Worm (Caenorhabditis elegans) whole organism, L4 larva: ENCODE data around the gene str-113.

Experiments
- F10B5.3 ChIP-seq: sonication (generic microtip); optimal IDR thresholded peaks from 2 replicates; lab custom pipeline; 2016; ENCODE audit warnings: mild to moderate bottlenecking, missing genetic modification characterization, missing compliant biosample characterization
- F26F4.8 ChIP-seq: fragments of 200-800 bp; sonication (Bioruptor generic); conservative IDR thresholded peaks from 2 replicates; pipeline ENCODE4 v1.3.6; 2022; ENCODE audit warnings: missing genetic modification characterization, missing compliant biosample characterization
- T20F7.1 ChIP-seq: fragments of 200-800 bp; sonication (Bioruptor generic); optimal IDR thresholded peaks from 2 replicates; lab custom pipeline; 2018; ENCODE audit warnings: mild to moderate bottlenecking, missing genetic modification characterization, missing compliant biosample characterization
- T26A8.4 ChIP-seq: fragments of 200-800 bp; sonication (Bioruptor generic); IDR thresholded peaks from 2 replicates; pipeline ENCODE4 v1.3.6; 2022; ENCODE audit warnings: missing genetic modification characterization, missing compliant biosample characterization
- ZK337.2 ChIP-seq: fragments of 200-800 bp; sonication (Bioruptor generic); IDR thresholded peaks from 2 replicates; pipeline ENCODE4 v1.3.6; 2022; ENCODE audit warnings: missing genetic modification reagents, missing genetic modification characterization, missing compliant biosample characterization
- aha-1 ChIP-seq: fragments of 150-350 bp; peaks from one replicate; lab custom pipeline; 2014; ENCODE audit warnings: missing biosample characterization, missing genetic modification characterization
- attf-4 ChIP-seq: sonication (generic microtip); optimal IDR thresholded peaks from 3 replicates; lab custom pipeline; 2017; ENCODE audit warnings: missing biosample characterization, missing genetic modification characterization
- ceh-20 ChIP-seq: fragments of 200-800 bp; sonication (Bioruptor generic); IDR thresholded peaks from 2 replicates; pipeline ENCODE4 v1.3.6; 2022; ENCODE audit warnings: missing genetic modification reagents, missing genetic modification characterization, missing compliant biosample characterization
- ceh-62 ChIP-seq: sonication (generic microtip); optimal IDR thresholded peaks from 2 replicates; lab custom pipeline; 2017; ENCODE audit warnings: missing biosample characterization, missing genetic modification characterization
- daf-16 ChIP-seq, 3 experiments: sonication (generic microtip); optimal IDR thresholded peaks; 2 replicates each; lab custom pipeline; 2016 to 2017; ENCODE audit warnings: missing genetic modification characterization in 3 of 3, missing genetic modification reagents in 3 of 3, mild to moderate bottlenecking in 2 of 3, missing compliant biosample characterization in 2 of 3, missing biosample characterization in 1 of 3, moderate library complexity in 1 of 3
- daf-8 ChIP-seq: fragments of 200-800 bp; sonication (Bioruptor generic); IDR thresholded peaks from 2 replicates; pipeline ENCODE4 v1.3.6; 2022; ENCODE audit warnings: missing genetic modification characterization, missing compliant biosample characterization
- dmd-6 ChIP-seq: fragments of 200-800 bp; sonication (Bioruptor generic); IDR thresholded peaks from 2 replicates; pipeline ENCODE4 v1.3.6; 2022; ENCODE audit warnings: missing genetic modification reagents, missing genetic modification characterization, missing compliant biosample characterization
- dmd-9 ChIP-seq: fragments of 200-800 bp; sonication (Bioruptor generic); IDR thresholded peaks from 2 replicates; pipeline ENCODE4 v1.3.6; 2022; ENCODE audit warnings: missing genetic modification reagents, missing genetic modification characterization, missing compliant biosample characterization
- dve-1 ChIP-seq: sonication (generic microtip); optimal IDR thresholded peaks from 2 replicates; lab custom pipeline; 2017; ENCODE audit warnings: antibody characterized with exemption, mild to moderate bottlenecking, missing genetic modification characterization, missing compliant biosample characterization; ENCODE audit not compliant: insufficient read depth
- egl-27 ChIP-seq: sonication (generic microtip); optimal IDR thresholded peaks from 3 replicates; lab custom pipeline; 2017; ENCODE audit warnings: missing biosample characterization, missing genetic modification reagents, missing genetic modification characterization
- hlh-11 ChIP-seq: fragments of 200-800 bp; sonication (Bioruptor generic); optimal IDR thresholded peaks from 2 replicates; lab custom pipeline; 2018; ENCODE audit warnings: mild to moderate bottlenecking, missing genetic modification characterization, missing compliant biosample characterization
- hlh-30 ChIP-seq: sonication (generic microtip); optimal IDR thresholded peaks from 2 replicates; lab custom pipeline; 2017; ENCODE audit warnings: antibody characterized with exemption, mild to moderate bottlenecking, missing genetic modification characterization, missing compliant biosample characterization; ENCODE audit not compliant: insufficient read depth
- lin-1 ChIP-seq: fragments of 200-800 bp; sonication (Bioruptor generic); IDR thresholded peaks from 2 replicates; pipeline ENCODE4 v1.3.6; 2022; ENCODE audit warnings: missing genetic modification reagents, missing genetic modification characterization, missing compliant biosample characterization
- lin-38 ChIP-seq: fragments of 200-800 bp; sonication (Bioruptor generic); IDR thresholded peaks from 2 replicates; pipeline ENCODE4 v1.3.6; 2022; ENCODE audit warnings: missing genetic modification reagents, missing genetic modification characterization, missing compliant biosample characterization
- lsy-2 ChIP-seq, 2 experiments: fragments of 150-350 bp in 1 of 2; sonication (generic microtip) in 1 of 2; optimal IDR thresholded peaks; 2 replicates each; lab custom pipeline; 2014 to 2017; ENCODE audit warnings: missing biosample characterization in 2 of 2, missing genetic modification characterization in 2 of 2
- madf-5 ChIP-seq, 2 experiments: fragments of 200-800 bp; sonication (Bioruptor generic); IDR thresholded peaks; 2 replicates each; pipeline ENCODE4 v1.3.6; 2022; ENCODE audit warnings: missing compliant biosample characterization in 2 of 2, missing genetic modification characterization in 2 of 2
- mdl-1 ChIP-seq, 2 experiments: fragments of 150-350 bp in 1 of 2; sonication (generic microtip) in 1 of 2; optimal IDR thresholded peaks; 2 replicates each; lab custom pipeline; 2014 to 2017; ENCODE audit warnings: missing biosample characterization in 2 of 2, missing genetic modification characterization in 2 of 2
- mep-1 ChIP-seq: fragments of 150-350 bp; sonication (generic microtip); optimal IDR thresholded peaks from 3 replicates; lab custom pipeline; 2014; ENCODE audit warnings: missing biosample characterization, missing genetic modification characterization
- mxl-2 ChIP-seq: fragments of 200-800 bp; sonication (Bioruptor generic); conservative IDR thresholded peaks from 2 replicates; pipeline ENCODE4 v1.3.6; 2022; ENCODE audit warnings: missing genetic modification reagents, missing genetic modification characterization, missing compliant biosample characterization
- mxl-3 ChIP-seq: fragments of 200-800 bp; sonication (Bioruptor generic); optimal IDR thresholded peaks from 2 replicates; lab custom pipeline; 2018; ENCODE audit warnings: mild to moderate bottlenecking, missing genetic modification characterization, missing compliant biosample characterization
- nhr-11 ChIP-seq: fragments of 150-350 bp; optimal IDR thresholded peaks from 2 replicates; lab custom pipeline; 2014; ENCODE audit warnings: missing biosample characterization, missing genetic modification characterization
- nhr-237 ChIP-seq: sonication (generic microtip); optimal IDR thresholded peaks from 2 replicates; lab custom pipeline; 2017; ENCODE audit warnings: missing biosample characterization, missing genetic modification characterization
- nhr-25 ChIP-seq: sonication (generic microtip); optimal IDR thresholded peaks from 2 replicates; lab custom pipeline; 2017; ENCODE audit warnings: missing genetic modification characterization, mild to moderate bottlenecking, missing compliant biosample characterization, antibody characterized with exemption, moderate library complexity, borderline replicate concordance; ENCODE audit not compliant: insufficient read depth
- nhr-28 ChIP-seq: fragments of 150-350 bp; optimal IDR thresholded peaks from 2 replicates; lab custom pipeline; 2014; ENCODE audit warnings: missing biosample characterization, missing genetic modification characterization
- nhr-42 ChIP-seq: fragments of 200-800 bp; sonication (Bioruptor generic); IDR thresholded peaks from 2 replicates; pipeline ENCODE4 v1.3.6; 2022; ENCODE audit warnings: missing genetic modification characterization, missing compliant biosample characterization
- nhr-6 ChIP-seq: fragments of 150-350 bp; optimal IDR thresholded peaks from 2 replicates; lab custom pipeline; 2014; ENCODE audit warnings: missing biosample characterization, missing genetic modification characterization
- nhr-76 ChIP-seq: fragments of 150-350 bp; optimal IDR thresholded peaks from 2 replicates; lab custom pipeline; 2014; ENCODE audit warnings: missing biosample characterization, missing genetic modification characterization
- pha-4 ChIP-seq, 2 experiments: fragments of 150-350 bp in 1 of 2; fragments of 200-800 bp in 1 of 2; sonication (Bioruptor generic) in 1 of 2; IDR thresholded peaks in 1 of 2; optimal IDR thresholded peaks in 1 of 2; 2 replicates each; pipeline versions ENCODE4 v1.3.6 to Lab custom; 2014 to 2022; ENCODE audit warnings: missing genetic modification characterization in 2 of 2, missing genetic modification reagents in 2 of 2, missing biosample characterization in 1 of 2, missing compliant biosample characterization in 1 of 2
- pqm-1 ChIP-seq: sonication (generic microtip); optimal IDR thresholded peaks from 2 replicates; lab custom pipeline; 2017; ENCODE audit warnings: missing biosample characterization, missing genetic modification characterization
- rbr-2 ChIP-seq: sonication (generic microtip); optimal IDR thresholded peaks from 2 replicates; lab custom pipeline; 2016; ENCODE audit warnings: missing genotype, missing genetic modification characterization, missing compliant biosample characterization
- saeg-2 ChIP-seq: fragments of 200-800 bp; sonication (Bioruptor generic); IDR thresholded peaks from 2 replicates; pipeline ENCODE4 v1.3.6; 2022; ENCODE audit warnings: missing genetic modification reagents, missing genetic modification characterization, missing compliant biosample characterization
- set-16 ChIP-seq: fragments of 200-800 bp; sonication (Bioruptor generic); IDR thresholded peaks from 2 replicates; pipeline ENCODE4 v1.3.6; 2022; ENCODE audit warnings: missing genetic modification reagents, missing genetic modification characterization, missing compliant biosample characterization
- snpc-1.2 ChIP-seq: fragments of 200-800 bp; sonication (Bioruptor generic); IDR thresholded peaks from 2 replicates; pipeline ENCODE4 v1.3.6; 2022; ENCODE audit warnings: missing genetic modification reagents, missing genetic modification characterization, missing compliant biosample characterization
- snpc-4 ChIP-seq: fragments of 150-350 bp; optimal IDR thresholded peaks from 2 replicates; lab custom pipeline; 2014; ENCODE audit warnings: missing biosample characterization, missing genetic modification characterization
- tag-97 ChIP-seq: fragments of 200-800 bp; sonication (Bioruptor generic); IDR thresholded peaks from 2 replicates; pipeline ENCODE4 v1.3.6; 2022; ENCODE audit warnings: missing genetic modification characterization, missing compliant biosample characterization
- tra-1 ChIP-seq: fragments of 200-800 bp; sonication (Bioruptor generic); IDR thresholded peaks from 2 replicates; pipeline ENCODE4 v1.3.6; 2022; ENCODE audit warnings: missing genetic modification reagents, missing genetic modification characterization, missing compliant biosample characterization
- unc-39 ChIP-seq: sonication (generic microtip); optimal IDR thresholded peaks from 2 replicates; lab custom pipeline; 2017; ENCODE audit warnings: missing biosample characterization, missing genetic modification characterization
- unc-62 ChIP-seq, 3 experiments: fragments of 150-350 bp in 1 of 3; sonication (generic microtip); optimal IDR thresholded peaks in 2 of 3; peaks in 1 of 3; 1 replicate in 1 of 3; 2 replicates in 2 of 3; lab custom pipeline; 2014 to 2017; ENCODE audit warnings: missing biosample characterization in 3 of 3, missing genetic modification characterization in 3 of 3, missing genetic modification reagents in 3 of 3, missing genotype in 1 of 3
- zip-2 ChIP-seq: fragments of 150-350 bp; optimal IDR thresholded peaks from 2 replicates; lab custom pipeline; 2014; ENCODE audit warnings: missing biosample characterization, missing genetic modification characterization

The str-113 gene

DNA sequence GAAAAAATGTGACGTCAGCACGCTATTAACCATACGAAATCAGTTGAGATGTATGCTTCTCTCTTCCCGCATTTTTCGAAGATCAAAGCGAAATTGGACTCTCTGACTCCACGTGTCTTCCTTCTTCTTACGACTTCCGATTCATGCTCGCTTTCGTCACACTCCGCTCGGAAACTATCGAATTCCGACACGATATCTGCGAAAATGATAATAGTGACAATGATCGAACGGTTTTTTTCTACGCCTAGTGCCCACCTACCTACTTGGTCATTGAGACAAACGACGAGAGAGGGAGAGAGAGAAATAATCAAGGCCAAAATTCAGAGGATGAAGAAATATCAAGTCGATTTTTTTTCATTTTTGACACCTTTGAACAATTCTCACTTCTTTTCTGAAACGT, 26.9 kb upstream of the str-113 start:
- no peak for TF ChIP-seq ZK337.2 (GFP tag; lab: Robert Waterston, UW)
- TF ChIP-seq madf-5 (GFP tag; IDR thresholded peaks at IDR 0.05; lab: Robert Waterston, UW), result no peak
- no peak for TF ChIP-seq nhr-25
- no peak for TF ChIP-seq T20F7.1 (GFP tag; lab: Kevin White, UChicago)
- peak; percentile 57 for TF ChIP-seq nhr-28
- TF ChIP-seq mxl-2 (GFP tag; lab: Robert Waterston, UW), result no peak
- peak; percentile 81 for TF ChIP-seq mxl-3 (GFP tag; lab: Kevin White, UChicago)
- TF ChIP-seq ceh-20 (GFP tag; lab: Robert Waterston, UW), result no peak
- TF ChIP-seq lin-1, result no peak
- TF ChIP-seq tra-1 (GFP tag; lab: Robert Waterston, UW), result no peak

DNA sequence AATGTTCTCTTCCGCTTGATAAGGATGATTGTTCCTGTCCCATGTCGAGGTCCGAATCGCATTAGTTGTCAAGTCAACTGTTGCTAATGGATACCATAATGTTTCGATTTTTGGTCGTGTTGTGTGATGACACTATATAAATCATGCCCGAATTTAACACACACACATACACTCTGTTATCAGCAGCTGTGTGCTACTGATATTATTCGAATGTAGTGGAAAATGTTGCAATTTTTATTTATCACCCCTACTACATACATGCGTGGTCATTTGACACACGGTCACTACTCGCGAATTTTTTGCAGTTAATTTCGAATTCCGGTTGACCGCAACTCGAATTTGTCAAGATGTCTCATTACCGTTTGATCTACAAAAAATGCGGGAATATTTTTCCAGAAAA, 25.8 kb upstream of the str-113 start:
- no peak for TF ChIP-seq nhr-42
- no peak for TF ChIP-seq mxl-3 (GFP tag; lab: Kevin White, UChicago)
- peak; percentile 38 for TF ChIP-seq hlh-11 (tag; lab: Kevin White, UChicago)
- TF ChIP-seq dmd-6 (GFP tag; lab: Robert Waterston, UW), result peak; percentile 30; the same call in 1 of the 2 replicates
- TF ChIP-seq daf-16 (GFP tag; optimal IDR thresholded peaks at IDR 0.05; lab: Kevin White, UChicago), result no peak
- TF ChIP-seq daf-16 (tag; optimal IDR thresholded peaks at IDR 0.05; lab: Kevin White, UChicago), result peak; percentile 52
- peak; percentile 76 for TF ChIP-seq pqm-1 (tag; lab: Kevin White, UChicago)
- peak; percentile 27 for TF ChIP-seq hlh-30 (tag; lab: Kevin White, UChicago)
- TF ChIP-seq nhr-76 (tag; lab: Kevin White, UChicago), result no peak
- TF ChIP-seq nhr-28, result peak; percentile 85
- no peak for TF ChIP-seq tag-97 (GFP tag; lab: Robert Waterston, UW)
- TF ChIP-seq mxl-2 (GFP tag; lab: Robert Waterston, UW), result no peak
- no peak for TF ChIP-seq mdl-1 (tag; optimal IDR thresholded peaks at IDR 0.05; lab: Kevin White, UChicago)
- TF ChIP-seq nhr-25, result no peak
- peak in 1 of 2 experiments; percentile 42 for TF ChIP-seq unc-62 (GFP tag; optimal IDR thresholded peaks at IDR 0.05 in 1 of 2; lab: Kevin White, UChicago)
- TF ChIP-seq unc-62 (tag; optimal IDR thresholded peaks at IDR 0.05; lab: Kevin White, UChicago), result no peak
- no peak for TF ChIP-seq nhr-11 (tag; lab: Kevin White, UChicago)
- no peak for TF ChIP-seq dmd-9 (GFP tag; lab: Robert Waterston, UW)
- no peak for TF ChIP-seq nhr-237 (tag; lab: Kevin White, UChicago)
- no peak for TF ChIP-seq rbr-2
- peak; percentile 1 for TF ChIP-seq dve-1 (tag; lab: Kevin White, UChicago)
- TF ChIP-seq F10B5.3 (tag; lab: Kevin White, UChicago), result no peak
- TF ChIP-seq T26A8.4 (GFP tag; lab: Robert Waterston, UW), result no peak
- no peak for TF ChIP-seq set-16 (GFP tag; lab: Robert Waterston, UW)

DNA sequence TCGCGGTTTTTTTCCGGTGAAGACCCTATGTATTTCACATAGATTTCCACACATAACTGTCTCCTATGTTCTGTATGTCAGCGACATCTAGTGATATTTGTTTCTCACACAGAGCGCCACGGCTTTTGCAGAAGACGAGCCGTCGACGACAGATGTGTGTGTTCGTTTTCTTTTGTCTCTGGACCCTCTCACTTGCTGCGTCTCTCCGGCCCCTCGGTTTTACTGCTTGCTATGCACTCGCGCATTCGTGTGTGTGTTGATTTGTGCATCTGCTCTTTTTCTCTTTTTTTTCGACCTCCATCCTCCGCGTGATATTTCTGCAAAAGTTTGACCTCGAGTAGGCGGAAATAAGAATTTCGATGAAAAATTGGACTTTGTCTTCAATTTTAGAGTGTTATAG, 21.9 kb upstream of the str-113 start:
- TF ChIP-seq F26F4.8, result no peak
- TF ChIP-seq snpc-4 (tag; lab: Kevin White, UChicago), result no peak
- no peak for TF ChIP-seq mxl-3 (GFP tag; lab: Kevin White, UChicago)
- no peak for TF ChIP-seq nhr-11 (tag; lab: Kevin White, UChicago)
- TF ChIP-seq lin-38, result no peak
- peak; percentile 48 for TF ChIP-seq mep-1 (tag; lab: Kevin White, UChicago)
- TF ChIP-seq saeg-2 (GFP tag; lab: Robert Waterston, UW), result no peak
- TF ChIP-seq dmd-6 (GFP tag; lab: Robert Waterston, UW), result 0 out of 2 replicates have a peak, but pooled peaks have one; percentile 11
- TF ChIP-seq nhr-6 (tag; lab: Kevin White, UChicago), result peak; percentile 1
- peak in 1 of 2 experiments; percentile 49 for TF ChIP-seq lsy-2 (tag; optimal IDR thresholded peaks at IDR 0.05; lab: Kevin White, UChicago)
- TF ChIP-seq pha-4 (GFP tag; IDR thresholded peaks at IDR 0.05; lab: Robert Waterston, UW), result no peak
- no peak for TF ChIP-seq pha-4 (tag; optimal IDR thresholded peaks at IDR 0.05; lab: Kevin White, UChicago)
- no peak for TF ChIP-seq egl-27
- TF ChIP-seq daf-16 (GFP tag; optimal IDR thresholded peaks at IDR 0.05; lab: Kevin White, UChicago), result no peak
- no peak for TF ChIP-seq daf-16 (tag; optimal IDR thresholded peaks at IDR 0.05; lab: Kevin White, UChicago)
- no peak for TF ChIP-seq zip-2 (tag; lab: Kevin White, UChicago)
- TF ChIP-seq mdl-1 (tag; optimal IDR thresholded peaks at IDR 0.05; lab: Kevin White, UChicago), result peak in 1 of 2 experiments; percentile 40
- no peak for TF ChIP-seq attf-4 (tag; lab: Kevin White, UChicago)
- peak; percentile 21 for TF ChIP-seq hlh-11 (tag; lab: Kevin White, UChicago)
- TF ChIP-seq unc-39 (tag; lab: Kevin White, UChicago), result no peak
- TF ChIP-seq daf-8 (GFP tag; lab: Robert Waterston, UW), result no peak
- TF ChIP-seq hlh-30 (tag; lab: Kevin White, UChicago), result peak; percentile 66
- TF ChIP-seq dmd-9 (GFP tag; lab: Robert Waterston, UW), result no peak
- TF ChIP-seq ceh-62, result no peak
- TF ChIP-seq aha-1 (tag; lab: Kevin White, UChicago), result no peak
- TF ChIP-seq set-16 (GFP tag; lab: Robert Waterston, UW), result no peak
- TF ChIP-seq nhr-76 (tag; lab: Kevin White, UChicago), result no peak
- TF ChIP-seq snpc-1.2, result no peak
- TF ChIP-seq unc-62 (GFP tag; optimal IDR thresholded peaks at IDR 0.05 in 1 of 2; lab: Kevin White, UChicago), result peak in 1 of 2 experiments; percentile 14
- TF ChIP-seq unc-62 (tag; optimal IDR thresholded peaks at IDR 0.05; lab: Kevin White, UChicago), result no peak
